Fruit fly (Drosophila melanogaster) whole organism, pupa: Measurements from ENCODE around the gene Gr36b.

Experiments used
- CG12605 ChIP-seq: fragments of 200-800 bp; sonication (Bioruptor generic); IDR thresholded peaks from 2 replicates; pipeline ENCODE4 v1.3.6; 2022; ENCODE audit warnings: missing biosample characterization, missing genetic modification characterization
- CG14655 ChIP-seq: fragments of 200-800 bp; sonication (Bioruptor generic); optimal IDR thresholded peaks from 3 replicates; lab custom pipeline; 2017; ENCODE audit warnings: mild to moderate bottlenecking, missing biosample characterization, missing genetic modification reagents, missing genetic modification characterization
- CG15710 ChIP-seq: fragments of 200-800 bp; sonication (Bioruptor generic); optimal IDR thresholded peaks from 2 replicates; lab custom pipeline; 2018; ENCODE audit warnings: missing biosample characterization, mild to moderate bottlenecking, missing genetic modification characterization, moderate library complexity
- CG32121 ChIP-seq: fragments of 200-800 bp; sonication (Bioruptor generic); IDR thresholded peaks from 2 replicates; pipeline ENCODE4 v1.3.6; 2022; ENCODE audit warnings: missing biosample characterization, missing genetic modification characterization
- CG34367 ChIP-seq: fragments of 200-800 bp; sonication (Bioruptor generic); optimal IDR thresholded peaks from 2 replicates; lab custom pipeline; 2018; ENCODE audit warnings: missing biosample characterization, mild to moderate bottlenecking, missing genetic modification characterization
- CG4496 ChIP-seq: fragments of 200-800 bp; sonication (Bioruptor generic); IDR thresholded peaks from 3 replicates; pipeline ENCODE4 v1.3.6; 2022; ENCODE audit warnings: missing biosample characterization, missing genetic modification characterization
- CG8301 ChIP-seq: fragments of 200-800 bp; sonication (Bioruptor generic); optimal IDR thresholded peaks from 2 replicates; lab custom pipeline; 2018; ENCODE audit warnings: missing biosample characterization, mild to moderate bottlenecking, missing genetic modification characterization
- CG9948 ChIP-seq: fragments of 200-800 bp; sonication (Bioruptor generic); optimal IDR thresholded peaks from 2 replicates; lab custom pipeline; 2018; ENCODE audit warnings: missing biosample characterization, mild to moderate bottlenecking, missing genetic modification characterization, moderate library complexity
- EcR ChIP-seq: fragments of 200-800 bp; sonication (Bioruptor generic); optimal IDR thresholded peaks from 3 replicates; lab custom pipeline; 2019; ENCODE audit warnings: missing biosample characterization, missing genetic modification characterization, mild to moderate bottlenecking, moderate library complexity, missing genetic modification reagents
- Snoo ChIP-seq: fragments of 200-800 bp; sonication (Bioruptor generic); optimal IDR thresholded peaks from 3 replicates; lab custom pipeline; 2017; ENCODE audit warnings: missing biosample characterization, mild to moderate bottlenecking, missing genetic modification characterization, inconsistent platforms
- fd96Ca ChIP-seq: fragments of 200-800 bp; sonication (Bioruptor generic); IDR thresholded peaks from 3 replicates; pipeline ENCODE4 v1.3.6; 2022; ENCODE audit warnings: missing biosample characterization, missing genetic modification characterization

DNA sequence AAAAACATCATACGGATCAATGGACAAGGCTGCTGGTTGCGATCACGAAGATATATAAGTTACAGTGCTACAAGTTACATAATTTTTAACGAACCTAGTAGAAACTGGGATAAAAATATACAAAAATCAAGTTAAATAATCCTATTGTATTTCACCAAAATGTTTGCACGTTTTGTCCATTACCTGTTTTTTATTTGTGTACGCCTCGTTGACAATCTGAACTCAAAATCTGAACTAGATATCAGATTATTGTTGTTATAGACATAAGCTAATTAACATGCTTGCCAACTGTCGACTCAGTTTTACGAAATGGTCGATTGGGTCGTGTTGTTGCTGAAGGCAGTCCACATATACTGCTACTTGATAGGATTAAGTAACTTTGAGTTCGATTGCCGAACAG lies at the start of gene Gr36b:
- TF ChIP-seq CG34367 (tag; lab: Kevin White, UChicago) = no peak
- no peak for TF ChIP-seq CG4496 (GFP tag; lab: Robert Waterston, UW)
- no peak for TF ChIP-seq CG14655
- TF ChIP-seq CG15710 = no peak
- no peak for TF ChIP-seq CG8301
- no peak for TF ChIP-seq Snoo (tag; lab: Kevin White, UChicago)
- no peak for TF ChIP-seq CG12605
- TF ChIP-seq fd96Ca (GFP tag; lab: Robert Waterston, UW) = no peak
- TF ChIP-seq CG9948 = no peak
- no peak for TF ChIP-seq EcR (GFP tag; lab: Kevin White, UChicago)
- TF ChIP-seq CG32121 = no peak
